Worm (Caenorhabditis elegans): ENCODE results near the gene T26H8.4.

DNA sequence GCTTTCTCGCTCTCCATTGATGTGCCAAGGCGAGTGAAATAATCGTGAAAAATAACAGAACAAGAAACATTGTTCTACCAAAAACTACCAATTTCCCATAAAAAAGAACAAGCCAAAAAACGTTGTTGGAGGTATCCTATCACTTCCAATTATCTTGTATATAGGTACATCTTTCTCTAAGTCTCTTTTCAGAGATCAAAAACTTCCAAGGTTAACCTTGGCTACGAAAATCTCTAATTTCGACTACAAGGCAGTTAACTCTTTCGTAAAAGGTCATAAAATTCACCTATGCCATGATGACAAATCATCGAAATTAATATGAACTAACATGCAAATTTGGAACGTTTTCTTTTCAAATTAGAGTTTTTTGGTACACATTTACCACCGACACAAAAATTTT is 18.8 kb downstream of the T26H8.4 start, which contains the start of gene cyp-34A1:
- no peak for TF ChIP-seq dao-5 (tag; optimal IDR thresholded peaks at IDR 0.05)
- TF ChIP-seq W03F9.2 (tag; optimal IDR thresholded peaks at IDR 0.05), result no peak
- no peak for TF ChIP-seq him-1 (tag; optimal IDR thresholded peaks at IDR 0.05)
